Worm (Caenorhabditis elegans) whole organism, mixed stage, embryonic: ENCODE results near the gene C16C10.8.

Experiments
- ceh-83 ChIP-seq: fragments of 200-800 bp; sonication (Bioruptor generic); optimal IDR thresholded peaks from 2 replicates; lab custom pipeline; 2018; ENCODE audit warnings: mild to moderate bottlenecking, missing genetic modification characterization, missing compliant biosample characterization
- lsy-2 ChIP-seq: fragments of 150-350 bp; optimal IDR thresholded peaks from 2 replicates; lab custom pipeline; 2014; ENCODE audit warnings: missing biosample characterization, missing genetic modification characterization
- sptf-1 ChIP-seq: sonication (generic microtip); optimal IDR thresholded peaks from 2 replicates; lab custom pipeline; 2017; ENCODE audit warnings: mild to moderate bottlenecking, missing genetic modification characterization, moderate library complexity, missing compliant biosample characterization
- unc-39 ChIP-seq: fragments of 150-350 bp; optimal IDR thresholded peaks from 2 replicates; lab custom pipeline; 2014; ENCODE audit warnings: missing biosample characterization, missing genetic modification characterization
- unc-62 ChIP-seq: fragments of 150-350 bp; optimal IDR thresholded peaks from 2 replicates; lab custom pipeline; 2014; ENCODE audit warnings: missing biosample characterization, missing genetic modification reagents, missing genetic modification characterization

DNA sequence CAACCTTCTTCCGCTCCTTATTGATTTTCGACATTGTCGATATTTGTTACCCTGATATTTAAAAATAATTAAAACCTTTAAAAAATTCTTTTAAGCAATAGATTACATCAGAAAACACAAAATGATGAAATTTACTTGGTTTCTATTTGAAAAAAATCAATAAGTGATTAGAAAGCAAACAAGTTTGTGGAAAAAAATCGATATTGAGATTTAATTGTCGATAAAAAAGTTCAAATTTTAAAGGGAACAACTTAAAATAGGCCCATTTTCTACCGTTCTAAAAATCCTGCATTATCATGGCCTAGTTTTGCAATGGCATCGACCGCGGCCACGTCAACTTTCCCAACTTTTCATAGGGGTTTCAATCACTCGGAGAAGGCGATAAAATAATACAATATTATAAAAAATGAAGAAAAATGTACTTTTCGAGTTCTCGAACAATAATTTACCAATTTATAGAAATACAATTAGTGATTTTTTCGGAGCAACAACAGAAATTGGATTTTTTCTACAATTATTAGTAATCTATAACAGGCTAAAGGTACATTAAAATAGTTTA, 22.9 kb upstream of the C16C10.8 start, which contains the start of gene lars-1:
- no peak for TF ChIP-seq lsy-2 (tag; lab: Kevin White, UChicago)
- TF ChIP-seq sptf-1, result no peak
- no peak for TF ChIP-seq unc-62 (GFP tag; lab: Kevin White, UChicago)
- no peak for TF ChIP-seq unc-39
- TF ChIP-seq ceh-83 (GFP tag; lab: Kevin White, UChicago), result no peak
